Worm (Caenorhabditis elegans) whole organism, L4 larva: ENCODE data around the gene str-200.

Experiments used
- aha-1 ChIP-seq: fragments of 150-350 bp; peaks from one replicate; lab custom pipeline; 2014; ENCODE audit warnings: missing biosample characterization, missing genetic modification characterization
- ceh-20 ChIP-seq: fragments of 200-800 bp; sonication (Bioruptor generic); IDR thresholded peaks from 2 replicates; pipeline ENCODE4 v1.3.6; 2022; ENCODE audit warnings: missing genetic modification reagents, missing genetic modification characterization, missing compliant biosample characterization
- ceh-82 ChIP-seq: sonication (generic microtip); optimal IDR thresholded peaks from 2 replicates; lab custom pipeline; 2017; ENCODE audit warnings: missing biosample characterization, missing genetic modification characterization
- fkh-10 ChIP-seq: fragments of 150-350 bp; optimal IDR thresholded peaks from 2 replicates; lab custom pipeline; 2014; ENCODE audit warnings: missing biosample characterization, missing genetic modification reagents, missing genetic modification characterization
- hlh-30 ChIP-seq: sonication (generic microtip); optimal IDR thresholded peaks from 2 replicates; lab custom pipeline; 2017; ENCODE audit warnings: antibody characterized with exemption, mild to moderate bottlenecking, missing genetic modification characterization, missing compliant biosample characterization; ENCODE audit not compliant: insufficient read depth
- mdl-1 ChIP-seq, 2 experiments: fragments of 150-350 bp in 1 of 2; sonication (generic microtip) in 1 of 2; optimal IDR thresholded peaks; 2 replicates each; lab custom pipeline; 2014 to 2017; ENCODE audit warnings: missing biosample characterization in 2 of 2, missing genetic modification characterization in 2 of 2
- nhr-11 ChIP-seq: fragments of 150-350 bp; optimal IDR thresholded peaks from 2 replicates; lab custom pipeline; 2014; ENCODE audit warnings: missing biosample characterization, missing genetic modification characterization
- set-16 ChIP-seq: fragments of 200-800 bp; sonication (Bioruptor generic); IDR thresholded peaks from 2 replicates; pipeline ENCODE4 v1.3.6; 2022; ENCODE audit warnings: missing genetic modification reagents, missing genetic modification characterization, missing compliant biosample characterization
- spr-3 ChIP-seq: fragments of 200-800 bp; sonication (Bioruptor generic); optimal IDR thresholded peaks from 2 replicates; lab custom pipeline; 2018; ENCODE audit warnings: mild to moderate bottlenecking, missing genetic modification characterization, missing compliant biosample characterization
- ztf-11 ChIP-seq: fragments of 150-350 bp; optimal IDR thresholded peaks from 2 replicates; lab custom pipeline; 2014; ENCODE audit warnings: missing biosample characterization, missing genetic modification characterization

- no peak for TF ChIP-seq set-16 (GFP tag; lab: Robert Waterston, UW)
- no peak for TF ChIP-seq ceh-82 (tag; lab: Kevin White, UChicago)
- TF ChIP-seq fkh-10 (GFP tag; lab: Kevin White, UChicago) = no peak
- no peak for TF ChIP-seq nhr-11 (tag; lab: Kevin White, UChicago)
- TF ChIP-seq aha-1 (tag; lab: Kevin White, UChicago) = no peak
- TF ChIP-seq spr-3 (GFP tag; lab: Kevin White, UChicago) = no peak
- TF ChIP-seq mdl-1 (tag; optimal IDR thresholded peaks at IDR 0.05; lab: Kevin White, UChicago) = no peak
- TF ChIP-seq ceh-20 (GFP tag; lab: Robert Waterston, UW) = no peak
- no peak for TF ChIP-seq hlh-30 (tag; lab: Kevin White, UChicago)
- no peak for TF ChIP-seq ztf-11 (tag; lab: Kevin White, UChicago)
Measured at ce11 chrV:17493732-17494131, 35.8 kb upstream of the str-200 start, which contains the start of gene fbxa-102.
